Fruit fly (Drosophila melanogaster) whole organism, prepupa: ENCODE measurements around the gene santa-maria.

Experiments
- CG10669 ChIP-seq: fragments of 200-800 bp; sonication (Bioruptor generic); optimal IDR thresholded peaks from 3 replicates; lab custom pipeline; 2018; ENCODE audit warnings: missing biosample characterization, mild to moderate bottlenecking, missing genetic modification characterization, moderate library complexity
- CG11294 ChIP-seq: fragments of 200-800 bp; sonication (Bioruptor generic); IDR thresholded peaks from 2 replicates; pipeline ENCODE4 v1.3.6; 2022; ENCODE audit warnings: missing biosample characterization, missing genetic modification characterization
- CG11762 ChIP-seq: fragments of 200-800 bp; sonication (Bioruptor generic); optimal IDR thresholded peaks from 3 replicates; lab custom pipeline; 2016; ENCODE audit warnings: missing biosample characterization, missing genetic modification characterization; ENCODE audit not compliant: insufficient read depth
- CG11902 ChIP-seq: fragments of 200-800 bp; sonication (Bioruptor generic); optimal IDR thresholded peaks from 3 replicates; lab custom pipeline; 2016; ENCODE audit warnings: missing biosample characterization, missing genetic modification characterization
- CG1621 ChIP-seq: fragments of 200-800 bp; sonication (Bioruptor generic); optimal IDR thresholded peaks from 3 replicates; lab custom pipeline; 2018; ENCODE audit warnings: missing biosample characterization, mild to moderate bottlenecking, missing genetic modification characterization
- CG16779 ChIP-seq: fragments of 200-800 bp; sonication (Bioruptor generic); optimal IDR thresholded peaks from 3 replicates; lab custom pipeline; 2017; ENCODE audit warnings: missing biosample characterization, mild to moderate bottlenecking, missing genetic modification characterization
- CG3032 ChIP-seq: fragments of 200-800 bp; optimal IDR thresholded peaks from 2 replicates; lab custom pipeline; 2019; ENCODE audit warnings: missing biosample characterization, mild to moderate bottlenecking, missing genetic modification characterization, moderate library complexity
- CG32006 ChIP-seq: fragments of 200-800 bp; sonication (Bioruptor generic); optimal IDR thresholded peaks from 3 replicates; lab custom pipeline; 2017; ENCODE audit warnings: missing biosample characterization, mild to moderate bottlenecking, missing genetic modification characterization
- CG3919 ChIP-seq: fragments of 200-800 bp; sonication (Bioruptor generic); optimal IDR thresholded peaks from 3 replicates; lab custom pipeline; 2016; ENCODE audit warnings: missing biosample characterization, missing genetic modification characterization
- CG4318 ChIP-seq: fragments of 200-800 bp; sonication (Bioruptor generic); optimal IDR thresholded peaks from 3 replicates; lab custom pipeline; 2017; ENCODE audit warnings: missing biosample characterization, mild to moderate bottlenecking, missing genetic modification characterization
- CG6163 ChIP-seq: fragments of 200-800 bp; sonication (Bioruptor generic); IDR thresholded peaks from 3 replicates; pipeline ENCODE4 v1.3.6; 2022; ENCODE audit warnings: missing biosample characterization, missing genetic modification characterization
- CG6276 ChIP-seq: fragments of 200-800 bp; sonication (Bioruptor generic); optimal IDR thresholded peaks from 2 replicates; lab custom pipeline; 2017; ENCODE audit warnings: missing biosample characterization, mild to moderate bottlenecking, missing genetic modification characterization
- CG6808 ChIP-seq: fragments of 200-800 bp; sonication (Bioruptor generic); optimal IDR thresholded peaks from 3 replicates; lab custom pipeline; 2017; ENCODE audit warnings: missing biosample characterization, missing genetic modification characterization, mild to moderate bottlenecking, moderate library complexity, missing genetic modification reagents
- CG6854 ChIP-seq: fragments of 200-800 bp; sonication (Bioruptor generic); optimal IDR thresholded peaks from 2 replicates; lab custom pipeline; 2017; ENCODE audit warnings: missing biosample characterization, mild to moderate bottlenecking, missing genetic modification characterization
- CG8119 ChIP-seq: fragments of 200-800 bp; sonication (Bioruptor generic); IDR thresholded peaks from 3 replicates; pipeline ENCODE4 v1.3.6; 2022; ENCODE audit warnings: missing biosample characterization, missing genetic modification characterization
- CG8319 ChIP-seq: fragments of 200-800 bp; sonication (Bioruptor generic); optimal IDR thresholded peaks from 3 replicates; lab custom pipeline; 2016; ENCODE audit warnings: missing biosample characterization, missing genetic modification characterization
- CG8632 ChIP-seq: fragments of 200-800 bp; sonication (Bioruptor generic); optimal IDR thresholded peaks from 3 replicates; lab custom pipeline; 2016; ENCODE audit warnings: missing biosample characterization, missing genetic modification characterization
- CG9139 ChIP-seq: fragments of 200-800 bp; sonication (Bioruptor generic); optimal IDR thresholded peaks from 3 replicates; lab custom pipeline; 2017; ENCODE audit warnings: missing biosample characterization, mild to moderate bottlenecking, missing genetic modification characterization
- Eip75B ChIP-seq: fragments of 200-800 bp; sonication (Bioruptor generic); optimal IDR thresholded peaks from 3 replicates; lab custom pipeline; 2016; ENCODE audit warnings: missing biosample characterization, missing genetic modification characterization
- Eip78C ChIP-seq: fragments of 200-800 bp; sonication (Bioruptor generic); peaks from one replicate; lab custom pipeline; 2016; ENCODE audit warnings: missing biosample characterization, missing genetic modification characterization
- Gug ChIP-seq: fragments of 200-800 bp; sonication (Bioruptor generic); IDR thresholded peaks from 2 replicates; pipeline ENCODE4 v1.3.6; 2022; ENCODE audit warnings: missing biosample characterization, missing genetic modification characterization
- Hr38 ChIP-seq: sonication (Bioruptor generic); optimal IDR thresholded peaks from 2 replicates; lab custom pipeline; 2016; ENCODE audit warnings: missing biosample characterization, missing genetic modification characterization
- Hr39 ChIP-seq: fragments of 200-800 bp; sonication (Bioruptor generic); optimal IDR thresholded peaks from 2 replicates; lab custom pipeline; 2016; ENCODE audit warnings: missing biosample characterization, missing genetic modification characterization
- Hr4 ChIP-seq: fragments of 200-800 bp; sonication (Bioruptor generic); optimal IDR thresholded peaks from 3 replicates; lab custom pipeline; 2016; ENCODE audit warnings: missing biosample characterization, missing genetic modification characterization
- Lpt ChIP-seq: fragments of 200-800 bp; sonication (Bioruptor generic); optimal IDR thresholded peaks from 3 replicates; lab custom pipeline; 2016; ENCODE audit warnings: missing biosample characterization, missing genetic modification characterization
- Met ChIP-seq: fragments of 200-800 bp; sonication (Bioruptor generic); optimal IDR thresholded peaks from 3 replicates; lab custom pipeline; 2016; ENCODE audit warnings: missing biosample characterization, missing genetic modification characterization
- OdsH ChIP-seq: fragments of 200-800 bp; sonication (Bioruptor generic); optimal IDR thresholded peaks from 3 replicates; lab custom pipeline; 2016; ENCODE audit warnings: missing biosample characterization, missing genetic modification characterization
- Sox102F ChIP-seq: fragments of 200-800 bp; sonication (Bioruptor generic); optimal IDR thresholded peaks from 2 replicates; lab custom pipeline; 2016; ENCODE audit warnings: missing biosample characterization, mild to moderate bottlenecking, missing genetic modification characterization
- Sox14 ChIP-seq: fragments of 200-800 bp; sonication (Bioruptor generic); optimal IDR thresholded peaks from 3 replicates; lab custom pipeline; 2016; ENCODE audit warnings: missing biosample characterization, missing genetic modification characterization
- Sox15 ChIP-seq: fragments of 200-800 bp; sonication (Bioruptor generic); optimal IDR thresholded peaks from 3 replicates; lab custom pipeline; 2016; ENCODE audit warnings: missing biosample characterization, missing genetic modification characterization
- achi ChIP-seq: fragments of 200-800 bp; sonication (Bioruptor generic); optimal IDR thresholded peaks from 3 replicates; lab custom pipeline; 2016; ENCODE audit warnings: missing biosample characterization, missing genetic modification characterization
- acj6 ChIP-seq: fragments of 200-800 bp; sonication (Bioruptor generic); optimal IDR thresholded peaks from 3 replicates; lab custom pipeline; 2016; ENCODE audit warnings: missing biosample characterization, missing genetic modification characterization
- dac ChIP-seq: fragments of 200-800 bp; sonication (Bioruptor generic); optimal IDR thresholded peaks from 2 replicates; lab custom pipeline; 2017; ENCODE audit warnings: missing biosample characterization, mild to moderate bottlenecking, missing genetic modification characterization
- dsx ChIP-seq: fragments of 200-800 bp; optimal IDR thresholded peaks from 3 replicates; lab custom pipeline; 2019; ENCODE audit warnings: missing biosample characterization, mild to moderate bottlenecking, missing genetic modification characterization, moderate library complexity; ENCODE audit not compliant: poor library complexity, severe bottlenecking
- eg ChIP-seq: fragments of 200-800 bp; sonication (Bioruptor generic); IDR thresholded peaks from 3 replicates; pipeline ENCODE4 v1.3.6; 2022; ENCODE audit warnings: missing biosample characterization, missing genetic modification characterization
- net ChIP-seq: fragments of 200-800 bp; sonication (Bioruptor generic); optimal IDR thresholded peaks from 3 replicates; lab custom pipeline; 2016; ENCODE audit warnings: missing biosample characterization, missing genetic modification characterization
- pdm3 ChIP-seq: fragments of 200-800 bp; sonication (Bioruptor generic); optimal IDR thresholded peaks from 3 replicates; lab custom pipeline; 2016; ENCODE audit warnings: missing biosample characterization, missing genetic modification characterization
- salr ChIP-seq, 2 experiments: fragments of 200-800 bp; sonication (Bioruptor generic); optimal IDR thresholded peaks; 3 replicates each; lab custom pipeline; 2016 to 2018; ENCODE audit warnings: missing biosample characterization in 2 of 2, missing genetic modification characterization in 2 of 2, mild to moderate bottlenecking in 1 of 2
- spab ChIP-seq: fragments of 200-800 bp; sonication (Bioruptor generic); optimal IDR thresholded peaks from 2 replicates; lab custom pipeline; 2017; ENCODE audit warnings: missing biosample characterization, mild to moderate bottlenecking, missing genetic modification characterization, missing genetic modification reagents
- ss ChIP-seq, 2 experiments: fragments of 200-800 bp; sonication (Bioruptor generic); optimal IDR thresholded peaks; 2 replicates in 1 of 2; 3 replicates in 1 of 2; lab custom pipeline; 2017 to 2018; ENCODE audit warnings: mild to moderate bottlenecking in 2 of 2, missing biosample characterization in 2 of 2, missing genetic modification characterization in 2 of 2, moderate library complexity in 1 of 2
- svp ChIP-seq: fragments of 200-800 bp; sonication (Bioruptor generic); peaks from one replicate; lab custom pipeline; 2016; ENCODE audit warnings: missing biosample characterization, missing genetic modification characterization
- topi ChIP-seq: fragments of 200-800 bp; sonication (Bioruptor generic); optimal IDR thresholded peaks from 3 replicates; lab custom pipeline; 2016; ENCODE audit warnings: missing biosample characterization, missing genetic modification characterization
- vri ChIP-seq: fragments of 200-800 bp; sonication (Bioruptor generic); optimal IDR thresholded peaks from 3 replicates; lab custom pipeline; 2016; ENCODE audit warnings: missing biosample characterization, mild to moderate bottlenecking, missing genetic modification characterization

The santa-maria gene

DNA sequence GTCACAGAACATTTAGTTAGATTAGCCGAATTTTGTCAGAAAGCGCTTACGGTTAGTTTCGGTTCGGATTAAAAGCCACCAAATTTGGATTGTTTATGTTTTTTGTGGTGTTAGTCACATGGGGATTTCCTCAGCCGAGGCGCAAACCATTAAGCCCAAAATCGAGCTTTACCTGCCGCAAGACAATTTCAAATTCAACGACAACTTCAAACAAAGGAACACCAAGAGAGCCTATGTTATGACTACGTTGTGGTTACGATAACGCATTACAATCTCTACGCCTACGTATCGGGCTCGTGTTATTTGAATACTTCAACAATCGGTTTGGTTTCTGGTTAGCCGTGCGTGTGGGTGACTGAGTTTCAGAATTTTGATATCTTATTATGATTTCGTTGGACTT lies 22.2 kb upstream of the santa-maria start:
- TF ChIP-seq CG6276 (GFP tag; lab: Kevin White, UChicago) (no peak), vri (no peak), Hr4 (no peak), OdsH (GFP tag; lab: Kevin White, UChicago) (no peak), topi (GFP tag; lab: Kevin White, UChicago) (no peak), CG8632 (GFP tag; lab: Kevin White, UChicago) (no peak), svp (GFP tag; lab: Kevin White, UChicago) (no peak), CG3032 (tag; lab: Kevin White, UChicago) (no peak)

DNA sequence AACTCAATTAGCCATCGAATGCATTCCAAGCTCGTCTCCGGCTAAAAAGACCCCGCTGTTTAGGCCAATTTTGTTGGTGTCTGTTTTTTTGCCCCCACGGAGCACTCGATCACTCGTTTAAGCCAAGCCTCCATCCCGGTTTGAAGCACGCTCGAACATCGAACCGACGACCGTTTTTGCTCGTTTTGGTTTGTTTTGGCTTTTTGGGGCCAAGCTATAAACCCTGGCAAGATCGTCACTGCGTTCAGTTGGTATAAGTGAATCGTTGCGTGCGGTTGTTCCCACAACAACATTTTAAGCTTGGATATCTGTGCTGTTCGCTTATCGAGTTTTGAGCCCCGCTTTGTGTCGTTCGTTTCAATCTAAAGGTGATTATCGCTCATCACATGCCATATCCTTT lies 15.3 kb upstream of the santa-maria start, which contains the start of gene CG6055:
TSS of gene CG6055 (plus strand) at position 240 of the 400 bp plus-strand sequence.
- TF ChIP-seq CG11294 (GFP tag; lab: Robert Waterston, UW) (no peak), achi (GFP tag; lab: Kevin White, UChicago) (peak; percentile 7), Sox102F (GFP tag; lab: Kevin White, UChicago) (no peak), CG3919 (GFP tag; lab: Kevin White, UChicago) (no peak), CG10669 (GFP tag; lab: Kevin White, UChicago) (no peak), salr (GFP tag; optimal IDR thresholded peaks at IDR 0.05; lab: Kevin White, UChicago) (peak; percentile 17 to 30), acj6 (GFP tag; lab: Kevin White, UChicago) (no peak), CG6808 (GFP tag; lab: Kevin White, UChicago) (peak; percentile 66), pdm3 (GFP tag; lab: Kevin White, UChicago) (peak; percentile 4), CG32006 (GFP tag; lab: Kevin White, UChicago) (no peak), CG11762 (GFP tag; lab: Kevin White, UChicago) (no peak), CG8119 (GFP tag; lab: Robert Waterston, UW) (peak; percentile 61; the same call in 2 of the 3 replicates), CG16779 (tag; lab: Kevin White, UChicago) (no peak), Eip75B (GFP tag; lab: Kevin White, UChicago) (peak; percentile 15), vri (no peak), CG6163 (GFP tag; lab: Robert Waterston, UW) (peak; percentile 54; the same call in 1 of the 3 replicates), Hr38 (GFP tag; lab: Kevin White, UChicago) (no peak), eg (GFP tag; lab: Robert Waterston, UW) (peak; percentile 49; the same call in 1 of the 3 replicates), CG1621 (tag; lab: Kevin White, UChicago) (peak; percentile 72), Eip78C (GFP tag; lab: Kevin White, UChicago) (peak; percentile 61), spab (peak; percentile 25), CG3032 (tag; lab: Kevin White, UChicago) (no peak), CG6854 (GFP tag; lab: Kevin White, UChicago) (no peak), Lpt (GFP tag; lab: Kevin White, UChicago) (no peak), net (GFP tag; lab: Kevin White, UChicago) (peak; percentile 44), ss (GFP tag; optimal IDR thresholded peaks at IDR 0.05; lab: Kevin White, UChicago) (peak; percentile 71 to 77), CG4318 (GFP tag; lab: Kevin White, UChicago) (no peak), CG9139 (peak; percentile 65), Sox15 (GFP tag; lab: Kevin White, UChicago) (no peak), dsx (GFP tag; lab: Kevin White, UChicago) (peak; percentile 63), CG6276 (GFP tag; lab: Kevin White, UChicago) (peak; percentile 38), Met (no peak), CG11902 (GFP tag; lab: Kevin White, UChicago) (no peak)

dm6 chr2L:7462147-7462546 lies 11.1 kb upstream of the santa-maria start, which contains the start of gene Gr28b:
TSS of gene Gr28b (minus strand) at chr2L:7462247.
- TF ChIP-seq dac (no peak), CG4318 (GFP tag; lab: Kevin White, UChicago) (no peak), Eip78C (GFP tag; lab: Kevin White, UChicago) (no peak), net (GFP tag; lab: Kevin White, UChicago) (no peak), Hr39 (GFP tag; lab: Kevin White, UChicago) (no peak), CG8319 (GFP tag; lab: Kevin White, UChicago) (no peak), CG3919 (GFP tag; lab: Kevin White, UChicago) (no peak), Sox15 (GFP tag; lab: Kevin White, UChicago) (no peak), CG32006 (GFP tag; lab: Kevin White, UChicago) (no peak), Eip75B (GFP tag; lab: Kevin White, UChicago) (no peak), Hr38 (GFP tag; lab: Kevin White, UChicago) (no peak), Sox14 (GFP tag; lab: Kevin White, UChicago) (no peak), Gug (no peak)
